Fruit fly (Drosophila melanogaster): ENCODE measurements around the gene CG9121.

- TF ChIP-seq cic (GFP tag; optimal IDR thresholded peaks at IDR 0.05) (peak; percentile 20), ovo (GFP tag; optimal IDR thresholded peaks at IDR 0.05) (no peak), kay (GFP tag; ENCODE audit: borderline replicate concordance) (no peak), Clk (GFP tag; optimal IDR thresholded peaks at IDR 0.05) (peak; percentile 53), bab1 (GFP tag; optimal IDR thresholded peaks at IDR 0.05) (peak; percentile 69), cnc (optimal IDR thresholded peaks at IDR 0.05) (no peak), Crg-1 (GFP tag; optimal IDR thresholded peaks at IDR 0.05) (peak; percentile 63), CG33017 (tag; optimal IDR thresholded peaks at IDR 0.05) (no peak), CG1620 (GFP tag; optimal IDR thresholded peaks at IDR 0.05) (peak; percentile 81), Mnt (GFP tag; optimal IDR thresholded peaks at IDR 0.05) (peak; percentile 75)
These were observed 7.8 kb downstream of the CG9121 start, which contains the start of the genes CG33995, CG44000 and CG44001 for dm6 chr2L:5043043-5043442.

Data from whole organism, adult.